Worm (Caenorhabditis elegans): ENCODE data around the gene F16G10.13.

- TF ChIP-seq mab-5 (tag; optimal IDR thresholded peaks at IDR 0.05) (no peak), ztf-11 (tag; optimal IDR thresholded peaks at IDR 0.05) (no peak), ces-1 (GFP tag; optimal IDR thresholded peaks at IDR 0.05) (no peak), nhr-28 (tag; optimal IDR thresholded peaks at IDR 0.05) (no peak), lin-13 (tag; optimal IDR thresholded peaks at IDR 0.05) (no peak), drap-1 (GFP tag; optimal IDR thresholded peaks at IDR 0.05) (no peak), elt-3 (tag; optimal IDR thresholded peaks at IDR 0.05) (no peak), unc-62 (GFP tag; optimal IDR thresholded peaks at IDR 0.05) (no peak), snpc-4 (tag; optimal IDR thresholded peaks at IDR 0.05) (no peak), ham-2 (GFP tag; optimal IDR thresholded peaks at IDR 0.05) (no peak), lsy-2 (tag; optimal IDR thresholded peaks at IDR 0.05) (no peak), zip-8 (tag; optimal IDR thresholded peaks at IDR 0.05) (no peak), unc-39 (tag; optimal IDR thresholded peaks at IDR 0.05) (no peak)
Observed at ce11 chrII:2356795-2357194, 39.0 kb downstream of the F16G10.13 start, which contains the start of gene F43C11.1.

Data from whole organism, mixed stage, embryonic.